Worm (Caenorhabditis elegans) whole organism, L1 larva: ENCODE results near the gene acp-1.

Experiments used
- aly-2 ChIP-seq: fragments of 150-350 bp; optimal IDR thresholded peaks from 2 replicates; lab custom pipeline; 2014; ENCODE audit warnings: missing biosample characterization, missing genetic modification characterization
- ztf-11 ChIP-seq, 2 experiments: sonication (generic microtip); optimal IDR thresholded peaks; 2 replicates each; lab custom pipeline; 2016 to 2017; ENCODE audit warnings: missing genetic modification characterization in 2 of 2, missing biosample characterization in 1 of 2, missing compliant biosample characterization in 1 of 2

DNA sequence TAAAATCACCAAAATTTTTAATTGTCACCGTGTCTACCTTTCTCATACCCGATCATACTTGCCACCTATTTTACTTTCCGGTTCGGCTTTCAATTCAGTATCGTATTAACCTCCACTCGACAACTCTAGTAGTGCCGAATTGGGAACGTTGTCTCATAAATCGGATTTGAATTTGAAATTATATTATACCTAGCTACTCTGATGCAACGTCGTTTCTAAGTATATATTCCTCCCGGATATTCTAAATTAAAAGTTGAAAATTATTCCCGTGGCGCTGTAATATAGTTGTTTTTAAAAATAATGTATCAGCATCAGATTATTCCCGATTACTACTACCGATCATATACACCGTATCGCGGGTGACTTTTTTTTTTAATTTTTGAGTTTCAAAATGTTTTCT, 16.6 kb downstream of the acp-1 start, which contains the start of gene ZK563.2:
- TF ChIP-seq ztf-11 (tag; optimal IDR thresholded peaks at IDR 0.05; lab: Kevin White, UChicago): no peak
- TF ChIP-seq aly-2: no peak
